Fruit fly (Drosophila melanogaster): ENCODE measurements around the gene CG12084.

CG12084 gene

dm6 chr3L:1502086-1502893, 5.8 kb upstream of the CG12084 start, which contains the start of the genes hfp and Psa (continued):
- no peak for TF ChIP-seq CG10209 (GFP tag; optimal IDR thresholded peaks at IDR 0.05)
- peak; percentile 14 for TF ChIP-seq pfk (GFP tag; optimal IDR thresholded peaks at IDR 0.05)
- TF ChIP-seq row (GFP tag; IDR thresholded peaks at IDR 0.05) = peak; percentile 21; the same call in 1 of the 3 replicates
- TF ChIP-seq Bgb (GFP tag; IDR thresholded peaks at IDR 0.05; ENCODE audit: partially characterized antibody) = peak; percentile 68
- peak; percentile 70; the same call in 1 of the 3 replicates for TF ChIP-seq hb (GFP tag; IDR thresholded peaks at IDR 0.05; ENCODE audit: partially characterized antibody)
- peak; percentile 67 for TF ChIP-seq Neu2 (GFP tag; optimal IDR thresholded peaks at IDR 0.05; ENCODE audit: borderline replicate concordance)
- peak; percentile 30 for TF ChIP-seq gfzf (GFP tag; optimal IDR thresholded peaks at IDR 0.05)
- TF ChIP-seq CG1832 (GFP tag; optimal IDR thresholded peaks at IDR 0.05) = peak; percentile 5
- no peak for TF ChIP-seq klu (GFP tag; IDR thresholded peaks at IDR 0.05)
- TF ChIP-seq exex (tag; optimal IDR thresholded peaks at IDR 0.05) = no peak
- TF ChIP-seq HmgZ (tag; optimal IDR thresholded peaks at IDR 0.05) = no peak
- peak; percentile 89 for TF ChIP-seq YL-1 (GFP tag; optimal IDR thresholded peaks at IDR 0.05)
- peak; percentile 2 for TF ChIP-seq B-H2 (GFP tag; optimal IDR thresholded peaks at IDR 0.05)
- no peak for TF ChIP-seq CG31441 (GFP tag; IDR thresholded peaks at IDR 0.05)
- TF ChIP-seq bbx (GFP tag; IDR thresholded peaks at IDR 0.05; ENCODE audit: partially characterized antibody) = peak; percentile 83
- peak; percentile 32 for TF ChIP-seq CG17829 (tag; optimal IDR thresholded peaks at IDR 0.05)
- peak; percentile 63 for TF ChIP-seq Scr (GFP tag; IDR thresholded peaks at IDR 0.05; ENCODE audit: partially characterized antibody)
- TF ChIP-seq CG14710 (tag; optimal IDR thresholded peaks at IDR 0.05) = peak; percentile 27
- TF ChIP-seq maf-S (GFP tag; optimal IDR thresholded peaks at IDR 0.05) = no peak
- TF ChIP-seq CG42726 (GFP tag; IDR thresholded peaks at IDR 0.05; ENCODE audit: partially characterized antibody) = peak; percentile 12; the same call in 1 of the 2 replicates
- peak; percentile 73 for TF ChIP-seq Dll (GFP tag; IDR thresholded peaks at IDR 0.05; ENCODE audit: partially characterized antibody)
- TF ChIP-seq CG3163 (GFP tag; optimal IDR thresholded peaks at IDR 0.05) = no peak
- no peak for TF ChIP-seq CG11085 (GFP tag; IDR thresholded peaks at IDR 0.05)
- peak; percentile 7 for TF ChIP-seq grau (tag; optimal IDR thresholded peaks at IDR 0.05)
- no peak for TF ChIP-seq CG5953 (GFP tag; IDR thresholded peaks at IDR 0.05)
- TF ChIP-seq CG7556 (GFP tag; optimal IDR thresholded peaks at IDR 0.05) = no peak
- peak; percentile 54 for TF ChIP-seq trem (tag; optimal IDR thresholded peaks at IDR 0.05)
- TF ChIP-seq CG6683 (GFP tag; optimal IDR thresholded peaks at IDR 0.05) = no peak
- TF ChIP-seq tna (GFP tag; IDR thresholded peaks at IDR 0.05; ENCODE audit: partially characterized antibody) = peak; percentile 78
- peak; percentile 76; the same call in 2 of the 3 replicates for TF ChIP-seq Opbp (GFP tag; IDR thresholded peaks at IDR 0.05; ENCODE audit: partially characterized antibody)
- TF ChIP-seq Sry-δ (GFP tag; optimal IDR thresholded peaks at IDR 0.05) = peak; percentile 90
- no peak for TF ChIP-seq CG5180 (GFP tag; optimal IDR thresholded peaks at IDR 0.05)
- TF ChIP-seq cad (GFP tag; optimal IDR thresholded peaks at IDR 0.05) = no peak
- no peak for TF ChIP-seq CG10366 (GFP tag; IDR thresholded peaks at IDR 0.05)
- TF ChIP-seq hbn (GFP tag; IDR thresholded peaks at IDR 0.05; ENCODE audit: partially characterized antibody) = peak; percentile 60
- TF ChIP-seq inv (GFP tag; IDR thresholded peaks at IDR 0.05; ENCODE audit: partially characterized antibody) = peak; percentile 35; the same call in 1 of the 2 replicates
- TF ChIP-seq Atf6 (GFP tag; IDR thresholded peaks at IDR 0.05) = no peak
- TF ChIP-seq CG34224 (GFP tag; IDR thresholded peaks at IDR 0.05; ENCODE audit: partially characterized antibody) = peak; percentile 77
- peak; percentile 73; the same call in 3 of the 4 replicates for TF ChIP-seq chinmo (GFP tag; IDR thresholded peaks at IDR 0.05; ENCODE audit: partially characterized antibody)
- TF ChIP-seq amos (GFP tag; IDR thresholded peaks at IDR 0.05; ENCODE audit: partially characterized antibody) = peak; percentile 72; the same call in 1 of the 2 replicates
- peak; percentile 9; the same call in 1 of the 3 replicates for TF ChIP-seq mld (GFP tag; IDR thresholded peaks at IDR 0.05; ENCODE audit: partially characterized antibody)
- no peak for TF ChIP-seq Chrac-16 (GFP tag; optimal IDR thresholded peaks at IDR 0.05)
- TF ChIP-seq ftz-f1 (GFP tag; optimal IDR thresholded peaks at IDR 0.05) = peak; percentile 45
- TF ChIP-seq Hey (tag; optimal IDR thresholded peaks at IDR 0.05) = no peak
- TF ChIP-seq stwl (tag; optimal IDR thresholded peaks at IDR 0.05) = peak; percentile 88
- peak; percentile 37; the same call in 1 of the 2 replicates for TF ChIP-seq MBD-R2 (GFP tag; IDR thresholded peaks at IDR 0.05)
